Fruit fly (Drosophila melanogaster) whole organism: ENCODE measurements around the gene CG17819.

Source experiments
- CG8478 ChIP-seq: fragments of >200 bp; optimal IDR thresholded peaks from 2 replicates; lab custom pipeline; 2018; ENCODE audit warnings: inconsistent platforms
- Dll ChIP-seq: fragments of >200 bp; optimal IDR thresholded peaks from 2 replicates; lab custom pipeline; 2017
- EcR ChIP-seq, 2 experiments: fragments of >200 bp; optimal IDR thresholded peaks; 2 replicates each; lab custom pipeline; 2017; ENCODE audit warnings: missing biosample characterization in 2 of 2, missing genetic modification characterization in 2 of 2, missing genetic modification reagents in 2 of 2
- pan ChIP-seq: fragments of >200 bp; optimal IDR thresholded peaks from 2 replicates; lab custom pipeline; 2017
- psq ChIP-seq: fragments of >200 bp; optimal IDR thresholded peaks from 2 replicates; lab custom pipeline; 2017
- usp ChIP-seq: fragments of >200 bp; optimal IDR thresholded peaks from 2 replicates; lab custom pipeline; 2017; ENCODE audit warnings: missing biosample characterization, missing genetic modification characterization, mixed read lengths

The CG17819 gene

DNA sequence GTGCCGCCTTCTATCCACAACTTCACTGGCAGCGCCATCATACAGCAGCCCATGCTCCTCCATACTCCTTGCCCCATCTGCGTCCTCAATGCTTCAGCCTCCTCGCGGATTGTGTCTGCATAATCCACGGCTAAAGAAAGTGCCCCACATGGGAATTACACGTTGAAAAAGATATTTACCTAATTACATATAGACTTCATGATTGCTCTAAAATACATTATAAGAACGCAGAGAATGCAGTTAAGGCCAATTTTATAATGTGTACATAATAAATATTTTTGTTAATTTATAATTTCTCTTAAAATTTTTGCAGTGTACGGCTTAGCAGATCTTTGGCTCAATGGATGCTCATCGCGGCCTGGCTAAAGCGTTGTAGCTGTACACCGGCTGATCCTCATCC, 20.3 kb upstream of the CG17819 start:
- TF ChIP-seq EcR (GFP tag; optimal IDR thresholded peaks at IDR 0.05; lab: Kevin White, UChicago): no peak

DNA sequence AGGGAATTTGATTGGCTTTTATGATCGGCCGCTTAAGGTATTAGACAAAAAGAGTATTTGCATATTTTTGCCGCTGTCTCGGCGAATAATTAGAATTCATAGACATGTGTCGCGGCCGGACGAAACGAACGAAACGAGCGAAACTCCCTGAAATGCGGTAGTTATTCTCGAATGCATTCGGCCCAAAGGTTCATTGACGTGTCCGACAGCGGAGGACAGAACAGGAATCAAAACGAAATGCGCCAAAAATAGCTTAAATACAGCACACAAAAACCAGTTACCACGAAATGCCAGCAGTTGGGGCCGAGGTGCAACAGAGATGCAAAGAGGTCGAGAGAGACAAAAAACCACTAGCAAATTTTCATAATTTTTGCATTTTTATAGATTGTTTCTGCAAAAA, 19.0 kb upstream of the CG17819 start:
- TF ChIP-seq pan (lab: Kevin White, UChicago): no peak
- TF ChIP-seq psq: no peak
- no peak for TF ChIP-seq usp (GFP tag; lab: Kevin White, UChicago)
- TF ChIP-seq CG8478: no peak
- TF ChIP-seq EcR (GFP tag; optimal IDR thresholded peaks at IDR 0.05; lab: Kevin White, UChicago): peak; percentile 34 to 77
- no peak for TF ChIP-seq Dll

DNA sequence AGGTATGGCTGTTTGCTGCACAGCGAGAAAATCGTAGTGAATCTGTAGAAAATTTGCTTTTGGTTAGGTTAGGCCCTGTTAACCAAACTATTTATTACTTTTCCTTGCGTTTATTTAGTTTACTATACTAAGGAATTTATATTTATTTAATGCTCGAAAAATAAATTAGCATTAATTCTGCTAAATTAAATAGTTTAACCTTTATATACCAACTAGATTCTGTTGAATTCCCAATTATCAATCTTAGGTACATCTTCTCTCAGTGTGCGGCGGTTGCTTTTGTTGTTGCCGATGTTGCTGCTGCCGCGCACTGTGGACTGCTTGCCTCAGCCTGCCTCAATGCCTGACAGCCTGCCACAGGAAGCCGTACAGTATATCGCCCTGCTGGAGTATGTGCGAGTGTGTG, 13.8 kb upstream of the CG17819 start:
- TF ChIP-seq CG8478 (no peak), Dll (no peak), EcR (GFP tag; optimal IDR thresholded peaks at IDR 0.05; lab: Kevin White, UChicago) (no peak), pan (lab: Kevin White, UChicago) (no peak), usp (GFP tag; lab: Kevin White, UChicago) (no peak)

DNA sequence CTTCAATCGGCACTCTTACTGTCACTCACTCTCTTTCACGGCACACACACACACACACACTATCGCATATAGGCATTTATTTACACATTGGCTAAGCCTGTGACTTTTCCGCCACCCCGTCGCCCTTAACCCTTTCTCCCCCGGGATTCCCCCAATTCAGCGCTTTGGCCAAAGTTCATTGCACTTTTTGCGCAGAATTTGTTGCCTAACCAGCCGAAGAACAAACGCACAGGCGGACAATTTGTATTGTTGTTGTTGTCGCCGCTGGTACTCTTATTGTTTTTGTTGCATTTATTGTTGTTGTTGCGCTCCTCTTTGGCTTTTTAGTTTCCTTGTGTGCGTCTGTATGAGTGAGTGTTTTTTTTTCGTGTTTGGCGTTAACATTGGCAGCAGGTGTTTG, 13.4 kb upstream of the CG17819 start:
- TF ChIP-seq CG8478 (no peak), Dll (no peak), EcR (GFP tag; optimal IDR thresholded peaks at IDR 0.05; lab: Kevin White, UChicago) (peak; percentile 59 to 85), psq (no peak), pan (lab: Kevin White, UChicago) (no peak)

DNA sequence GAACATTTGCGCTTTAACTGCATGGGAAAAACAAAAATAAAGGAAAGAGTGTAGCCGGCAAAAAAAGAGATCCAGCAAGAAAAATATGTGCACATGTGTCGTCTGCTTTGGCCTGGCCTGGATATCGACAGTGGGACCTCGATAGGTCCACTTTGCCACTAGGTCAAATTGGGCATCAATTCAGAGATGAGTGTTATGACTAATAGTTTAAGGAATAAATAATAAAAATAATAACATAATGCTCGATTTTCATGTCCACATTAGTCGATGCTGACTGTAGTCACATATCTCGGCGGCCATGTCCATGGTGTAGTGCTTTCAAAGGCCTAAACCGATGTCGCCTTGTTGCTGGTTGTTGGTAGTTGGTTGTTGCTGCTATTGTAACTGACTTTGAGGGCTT, 12.2 kb upstream of the CG17819 start:
- TF ChIP-seq usp (GFP tag; lab: Kevin White, UChicago): no peak
- TF ChIP-seq pan (lab: Kevin White, UChicago): no peak
- no peak for TF ChIP-seq CG8478
- no peak for TF ChIP-seq Dll
- TF ChIP-seq psq: no peak
- no peak for TF ChIP-seq EcR (GFP tag; optimal IDR thresholded peaks at IDR 0.05; lab: Kevin White, UChicago)

DNA sequence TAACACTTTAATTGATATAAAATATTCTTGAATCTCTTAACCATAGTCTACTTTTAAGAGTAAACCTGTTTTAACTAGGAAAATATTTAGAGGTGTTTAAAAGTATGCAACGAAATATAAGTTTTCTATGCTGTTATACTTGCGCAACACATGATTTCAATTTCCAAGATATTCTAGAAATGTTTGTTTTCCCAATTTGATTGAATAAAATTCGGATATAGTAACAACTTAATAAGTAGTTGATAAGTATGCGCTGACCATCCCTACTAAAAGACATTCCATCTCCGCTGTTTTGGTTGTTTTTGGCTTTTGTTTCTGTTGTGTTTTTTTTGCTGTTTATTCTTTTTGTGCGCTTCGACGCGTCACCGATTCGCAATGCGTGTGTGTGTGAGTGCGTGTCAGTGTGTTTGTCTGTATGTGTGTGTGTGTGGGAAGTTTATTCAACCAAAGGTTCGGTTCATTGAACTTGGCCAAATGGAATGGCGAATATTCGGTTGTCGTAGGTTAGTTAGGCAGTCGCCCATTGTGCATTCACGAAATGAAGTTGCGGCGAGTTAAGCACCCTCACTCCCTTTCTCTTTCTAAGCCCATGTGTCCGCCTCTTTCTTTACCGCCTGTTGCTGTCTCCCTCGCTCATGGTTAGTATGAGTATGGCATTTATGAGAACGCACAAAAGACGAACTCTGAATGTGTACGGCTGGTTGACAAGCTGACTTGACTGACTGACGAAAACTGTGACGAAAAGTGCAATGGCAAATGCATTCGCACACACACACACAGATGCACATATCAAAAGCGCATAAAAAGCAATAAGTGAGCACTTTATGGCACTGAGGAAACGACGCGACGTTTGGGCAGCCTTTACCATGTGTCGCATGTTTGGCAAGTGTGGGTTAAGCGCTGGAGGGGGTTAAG, 10.9 kb upstream of the CG17819 start:
- peak; percentile 77 to 82 for TF ChIP-seq EcR (GFP tag; optimal IDR thresholded peaks at IDR 0.05; lab: Kevin White, UChicago)
- no peak for TF ChIP-seq usp (GFP tag; lab: Kevin White, UChicago)

DNA sequence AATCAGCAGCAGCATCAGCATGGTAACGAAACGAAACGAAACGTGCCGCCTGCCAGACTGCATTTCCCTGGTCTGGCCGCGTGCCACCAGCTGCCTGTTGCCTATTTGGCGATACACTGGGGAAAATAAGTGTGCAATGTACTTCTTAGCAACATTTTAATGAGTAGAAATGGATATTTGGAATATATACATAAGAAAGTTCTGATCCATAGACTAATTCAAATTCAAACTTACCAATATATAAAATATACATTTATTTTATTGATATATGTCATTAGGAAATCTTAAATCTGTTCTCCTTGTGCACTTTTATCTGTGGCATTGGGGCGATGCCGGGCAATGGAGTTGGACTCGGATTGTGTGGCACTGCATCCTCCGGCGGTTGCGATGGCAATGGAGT, 8.6 kb upstream of the CG17819 start:
- TF ChIP-seq Dll (no peak), pan (lab: Kevin White, UChicago) (no peak), usp (GFP tag; lab: Kevin White, UChicago) (no peak), CG8478 (no peak)

DNA sequence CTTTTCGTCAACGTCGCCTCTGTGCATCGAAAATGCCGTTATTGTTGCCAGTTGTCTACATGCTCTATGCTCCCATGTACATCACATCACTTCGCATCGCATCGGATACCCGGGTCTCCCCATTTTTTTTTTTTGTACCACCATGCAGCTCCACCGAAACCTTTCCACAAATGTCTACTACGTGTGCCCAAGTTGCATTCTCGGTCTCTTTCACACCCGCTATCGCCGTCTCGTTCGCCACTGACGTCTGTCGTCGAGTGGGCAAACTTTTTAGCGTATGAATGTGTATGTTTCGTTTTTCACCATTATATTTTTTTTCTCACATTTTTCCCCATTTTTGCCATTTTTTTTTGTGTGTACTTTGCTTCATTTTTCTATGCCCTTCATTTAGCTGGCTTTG, 7.1 kb upstream of the CG17819 start:
- TF ChIP-seq usp (GFP tag; lab: Kevin White, UChicago): no peak
- no peak for TF ChIP-seq EcR (GFP tag; optimal IDR thresholded peaks at IDR 0.05; lab: Kevin White, UChicago)
- TF ChIP-seq psq: no peak
- TF ChIP-seq pan (lab: Kevin White, UChicago): no peak
- TF ChIP-seq Dll: no peak
- no peak for TF ChIP-seq CG8478

DNA sequence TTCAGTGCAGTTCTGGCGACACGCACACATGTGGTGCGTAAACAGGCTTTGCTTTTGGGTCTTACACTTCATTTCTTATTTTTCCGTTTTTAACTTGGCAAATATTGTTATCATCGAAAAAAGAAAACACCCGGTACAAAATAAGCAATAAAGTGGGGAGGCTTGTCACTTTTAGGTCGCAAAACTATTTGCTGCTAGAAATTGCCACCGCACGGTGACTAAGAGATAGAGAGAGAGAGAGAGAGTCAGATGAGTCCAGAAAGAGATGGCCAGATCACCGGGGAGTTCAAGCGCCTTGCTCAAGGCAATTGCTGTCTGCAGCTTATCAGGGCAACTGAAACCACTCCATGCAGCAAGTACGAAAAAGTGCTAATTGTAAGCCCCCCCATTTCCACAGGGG, 5.4 kb upstream of the CG17819 start:
- TF ChIP-seq EcR (GFP tag; optimal IDR thresholded peaks at IDR 0.05; lab: Kevin White, UChicago): peak in 1 of 2 experiments; percentile 51
- TF ChIP-seq Dll: no peak

DNA sequence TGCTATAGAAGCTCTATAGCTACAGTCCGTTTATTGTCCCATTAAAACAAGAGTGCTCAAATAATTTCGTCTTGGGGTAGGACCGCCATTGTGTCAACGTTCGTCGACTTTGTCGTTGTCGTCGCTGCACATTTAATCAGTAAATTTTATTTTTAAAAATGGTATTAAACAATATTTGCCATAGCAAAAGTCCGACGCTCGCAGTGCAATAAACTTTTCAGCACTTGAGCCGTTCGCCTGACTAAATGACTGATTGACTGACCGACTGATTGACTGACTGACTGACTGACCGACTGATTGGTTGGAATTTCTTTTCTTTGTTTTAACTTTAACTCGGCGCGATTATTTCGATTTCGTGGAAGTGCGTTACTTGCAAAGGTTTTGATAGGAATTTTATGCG, 4.6 kb upstream of the CG17819 start:
- TF ChIP-seq pan (lab: Kevin White, UChicago): no peak
- TF ChIP-seq EcR (GFP tag; optimal IDR thresholded peaks at IDR 0.05; lab: Kevin White, UChicago): peak; percentile 37 to 39

DNA sequence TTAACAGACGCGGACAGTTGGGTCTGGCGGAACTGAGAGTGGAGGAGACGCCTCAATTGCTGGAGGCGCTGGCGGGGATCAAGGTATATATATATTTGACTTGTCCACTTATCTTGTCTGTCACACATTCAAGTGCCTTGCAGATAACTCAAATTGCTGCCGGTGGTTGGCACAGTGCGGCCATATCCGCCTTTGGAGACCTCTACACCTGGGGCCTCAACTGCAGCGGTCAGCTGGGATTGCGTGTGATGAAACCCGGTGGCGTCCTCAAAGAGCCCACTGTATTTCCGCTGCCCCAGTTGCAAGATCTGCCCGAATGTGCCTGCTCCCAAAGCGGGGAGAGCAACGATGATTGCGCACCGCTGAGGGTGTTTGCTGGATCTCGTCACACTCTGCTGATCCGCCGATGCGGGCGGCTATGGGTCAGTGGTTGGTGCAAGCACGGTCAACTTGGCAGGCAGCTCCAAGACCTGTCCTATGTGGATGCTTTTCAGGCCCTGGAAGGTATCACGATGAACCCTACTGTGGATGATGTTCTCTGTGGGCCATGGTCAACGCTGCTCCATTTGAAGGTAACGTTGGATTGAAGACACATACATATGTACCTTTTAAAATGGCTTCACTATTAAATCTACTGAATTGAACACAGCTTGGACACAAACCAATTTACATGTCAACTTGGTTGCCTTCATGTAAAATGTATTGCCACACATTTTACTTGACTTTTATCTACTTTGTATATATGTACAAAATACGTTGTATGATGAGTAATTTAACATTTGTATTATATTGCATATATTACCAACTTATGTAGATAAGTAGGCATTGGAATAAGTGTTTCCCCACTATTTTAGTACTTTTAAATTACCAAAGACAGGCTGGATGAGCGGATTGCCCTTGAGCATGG, 3.6 kb upstream of the CG17819 start, which contains the start of gene CG43844:
TSS of gene CG43844 (plus strand) at position 844 of the 907 bp plus-strand sequence.
- no peak for TF ChIP-seq usp (GFP tag; lab: Kevin White, UChicago)
- TF ChIP-seq EcR (GFP tag; optimal IDR thresholded peaks at IDR 0.05; lab: Kevin White, UChicago): no peak
- no peak for TF ChIP-seq Dll
- TF ChIP-seq pan (lab: Kevin White, UChicago): no peak

DNA sequence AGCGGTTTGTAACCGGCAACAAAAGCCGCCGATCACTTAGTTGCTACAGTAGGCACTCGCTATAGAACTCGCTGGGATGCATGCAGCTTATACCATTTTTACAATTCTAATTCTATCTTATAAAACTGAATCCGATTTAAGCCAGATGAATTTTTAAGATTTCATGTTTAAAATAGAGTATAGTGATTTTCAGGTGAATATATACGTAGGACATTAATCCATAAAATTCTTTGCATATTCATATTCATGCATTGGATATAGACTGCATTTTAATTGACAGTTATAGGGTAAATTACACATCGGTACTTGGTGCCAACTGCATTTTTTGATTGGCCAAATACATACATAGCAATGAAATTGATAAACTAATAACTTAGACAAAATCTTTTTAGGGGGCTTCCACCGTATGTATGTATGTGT, 2.2 kb upstream of the CG17819 start:
- no peak for TF ChIP-seq CG8478

DNA sequence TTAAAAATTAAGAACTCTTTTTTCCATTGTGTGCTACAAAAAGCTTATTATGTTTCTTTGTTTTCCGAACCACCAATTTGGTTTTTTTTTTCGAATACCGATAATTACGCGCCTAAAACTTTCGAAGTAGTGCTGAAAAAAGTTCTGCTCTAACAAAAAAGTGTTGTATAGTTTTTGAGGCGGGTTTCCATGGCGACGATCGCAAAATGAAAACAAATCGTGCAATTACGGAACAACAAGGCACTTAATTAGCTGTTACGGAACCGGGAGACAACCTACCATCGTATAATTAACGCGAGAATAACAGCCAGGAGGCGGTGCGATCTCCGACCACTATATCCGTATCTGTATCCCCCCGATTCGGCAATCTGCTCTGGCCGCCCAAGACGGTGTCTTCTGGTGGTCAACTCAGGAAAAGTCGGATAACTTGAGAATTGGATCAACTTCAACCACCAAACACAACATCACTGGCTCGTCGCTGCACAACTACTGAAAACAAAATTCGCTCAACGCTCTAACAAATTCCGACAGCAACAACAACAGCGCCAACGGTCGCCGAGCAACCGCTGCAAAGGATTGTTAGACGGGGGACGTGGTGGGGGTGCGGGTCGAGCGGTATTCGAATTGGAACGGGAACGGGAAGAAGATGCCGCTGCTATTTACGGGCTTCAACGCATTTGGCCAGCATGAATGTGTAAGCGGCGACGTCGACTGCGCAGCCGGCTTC, 1.7 kb upstream of the CG17819 start, which contains the start of the genes CG6678 and dnd:
TSS of gene CG6678 (plus strand) at position 169 of the 727 bp plus-strand sequence.
TSS of gene dnd (minus strand) at position 495 of the 727 bp plus-strand sequence.
- TF ChIP-seq psq: no peak
- no peak for TF ChIP-seq usp (GFP tag; lab: Kevin White, UChicago)
- no peak for TF ChIP-seq Dll
- no peak for TF ChIP-seq pan (lab: Kevin White, UChicago)
- TF ChIP-seq EcR (GFP tag; optimal IDR thresholded peaks at IDR 0.05; lab: Kevin White, UChicago): no peak
- TF ChIP-seq CG8478: no peak
